Fruit fly (Drosophila melanogaster) whole organism, prepupa: ENCODE data around the gene Gyc88E.

Experiments used
- CG10631 ChIP-seq: fragments of 200-800 bp; sonication (Bioruptor generic); optimal IDR thresholded peaks from 2 replicates; lab custom pipeline; 2016; ENCODE audit warnings: missing biosample characterization, missing genetic modification characterization
- CG11294 ChIP-seq: fragments of 200-800 bp; sonication (Bioruptor generic); IDR thresholded peaks from 2 replicates; pipeline ENCODE4 v1.3.6; 2022; ENCODE audit warnings: missing biosample characterization, missing genetic modification characterization
- CG31627 ChIP-seq: fragments of 200-800 bp; sonication (Bioruptor generic); optimal IDR thresholded peaks from 3 replicates; lab custom pipeline; 2016; ENCODE audit warnings: missing biosample characterization, missing genetic modification characterization
- Gug ChIP-seq: fragments of 200-800 bp; sonication (Bioruptor generic); IDR thresholded peaks from 2 replicates; pipeline ENCODE4 v1.3.6; 2022; ENCODE audit warnings: missing biosample characterization, missing genetic modification characterization
- Hr39 ChIP-seq: fragments of 200-800 bp; sonication (Bioruptor generic); optimal IDR thresholded peaks from 2 replicates; lab custom pipeline; 2016; ENCODE audit warnings: missing biosample characterization, missing genetic modification characterization
- Hr4 ChIP-seq: fragments of 200-800 bp; sonication (Bioruptor generic); optimal IDR thresholded peaks from 3 replicates; lab custom pipeline; 2016; ENCODE audit warnings: missing biosample characterization, missing genetic modification characterization
- Lpt ChIP-seq: fragments of 200-800 bp; sonication (Bioruptor generic); optimal IDR thresholded peaks from 3 replicates; lab custom pipeline; 2016; ENCODE audit warnings: missing biosample characterization, missing genetic modification characterization
- OdsH ChIP-seq: fragments of 200-800 bp; sonication (Bioruptor generic); optimal IDR thresholded peaks from 3 replicates; lab custom pipeline; 2016; ENCODE audit warnings: missing biosample characterization, missing genetic modification characterization
- achi ChIP-seq: fragments of 200-800 bp; sonication (Bioruptor generic); optimal IDR thresholded peaks from 3 replicates; lab custom pipeline; 2016; ENCODE audit warnings: missing biosample characterization, missing genetic modification characterization
- esn ChIP-seq: fragments of 200-800 bp; sonication (Bioruptor generic); optimal IDR thresholded peaks from 2 replicates; lab custom pipeline; 2016; ENCODE audit warnings: missing biosample characterization, mild to moderate bottlenecking, missing genetic modification characterization, moderate library complexity
- fd59A ChIP-seq: fragments of 200-800 bp; sonication (Bioruptor generic); optimal IDR thresholded peaks from 2 replicates; lab custom pipeline; 2017; ENCODE audit warnings: missing biosample characterization, mild to moderate bottlenecking, missing genetic modification characterization, missing genetic modification reagents
- net ChIP-seq: fragments of 200-800 bp; sonication (Bioruptor generic); optimal IDR thresholded peaks from 3 replicates; lab custom pipeline; 2016; ENCODE audit warnings: missing biosample characterization, missing genetic modification characterization
- pdm3 ChIP-seq: fragments of 200-800 bp; sonication (Bioruptor generic); optimal IDR thresholded peaks from 3 replicates; lab custom pipeline; 2016; ENCODE audit warnings: missing biosample characterization, missing genetic modification characterization

dm6 chr3R:15231635-15232138 is 81.5 kb downstream of the Gyc88E start:
- TF ChIP-seq CG31627 (GFP tag; lab: Kevin White, UChicago) (no peak), Gug (GFP tag; lab: Robert Waterston, UW) (no peak), fd59A (GFP tag; lab: Kevin White, UChicago) (no peak), OdsH (GFP tag; lab: Kevin White, UChicago) (no peak), Lpt (GFP tag; lab: Kevin White, UChicago) (no peak), achi (GFP tag; lab: Kevin White, UChicago) (no peak), net (GFP tag; lab: Kevin White, UChicago) (no peak), pdm3 (GFP tag; lab: Kevin White, UChicago) (no peak), Hr39 (no peak), CG10631 (GFP tag; lab: Kevin White, UChicago) (no peak), Hr4 (GFP tag; lab: Kevin White, UChicago) (no peak), CG11294 (GFP tag; lab: Robert Waterston, UW) (no peak), esn (GFP tag; lab: Kevin White, UChicago) (no peak)
